Fruit fly (Drosophila melanogaster) whole organism, wandering third instar larva: ENCODE measurements around the gene CG6325.

Experiments
- Abd-B ChIP-seq: fragments of >200 bp; optimal IDR thresholded peaks from 2 replicates; lab custom pipeline; 2017; ENCODE audit warnings: missing biosample characterization, missing genetic modification characterization
- CG32264 ChIP-seq: fragments of 200-800 bp; sonication (Bioruptor generic); optimal IDR thresholded peaks from 2 replicates; lab custom pipeline; 2016; ENCODE audit warnings: missing biosample characterization, missing genetic modification characterization
- CG9705 ChIP-seq: fragments of 200-800 bp; sonication (Bioruptor generic); optimal IDR thresholded peaks from 2 replicates; lab custom pipeline; 2018; ENCODE audit warnings: missing biosample characterization, mild to moderate bottlenecking, missing genetic modification characterization
- CrebA ChIP-seq: fragments of 200-800 bp; sonication (Bioruptor generic); optimal IDR thresholded peaks from 2 replicates; lab custom pipeline; 2016; ENCODE audit warnings: missing biosample characterization, mild to moderate bottlenecking, missing genetic modification characterization, borderline replicate concordance
- Dfd ChIP-seq: fragments of >200 bp; optimal IDR thresholded peaks from 2 replicates; lab custom pipeline; 2017; ENCODE audit warnings: missing biosample characterization, missing genetic modification characterization
- Dif ChIP-seq: fragments of 200-275, 200-300 bp; sonication (Bioruptor generic); optimal IDR thresholded peaks from 2 replicates; lab custom pipeline; 2018; ENCODE audit warnings: missing biosample characterization, missing genetic modification characterization; ENCODE audit not compliant: partially characterized antibody
- GATAd ChIP-seq: sonication (Bioruptor generic); optimal IDR thresholded peaks from 2 replicates; lab custom pipeline; 2016; ENCODE audit warnings: missing biosample characterization, missing genetic modification characterization
- HLH106 ChIP-seq: fragments of 200-800 bp; optimal IDR thresholded peaks from 3 replicates; lab custom pipeline; 2019; ENCODE audit warnings: missing biosample characterization, mild to moderate bottlenecking, missing genetic modification characterization, moderate library complexity
- Hnf4 ChIP-seq: fragments of 200-800 bp; sonication (Bioruptor generic); optimal IDR thresholded peaks from 2 replicates; lab custom pipeline; 2016; ENCODE audit warnings: missing biosample characterization, mild to moderate bottlenecking, missing genetic modification characterization
- Hr78 ChIP-seq: fragments of >200 bp; optimal IDR thresholded peaks from 2 replicates; lab custom pipeline; 2017; ENCODE audit warnings: missing biosample characterization, missing genetic modification characterization
- Hr83 ChIP-seq: fragments of 200-300 bp; sonication (Bioruptor generic); optimal IDR thresholded peaks from 2 replicates; lab custom pipeline; 2016; ENCODE audit warnings: missing biosample characterization, mild to moderate bottlenecking, missing genetic modification characterization, moderate library complexity; ENCODE audit not compliant: poor library complexity, severe bottlenecking
- Jra ChIP-seq: sonication (Bioruptor generic); optimal IDR thresholded peaks from 2 replicates; lab custom pipeline; 2016; ENCODE audit warnings: missing biosample characterization, missing genetic modification characterization
- Mio ChIP-seq: sonication (Bioruptor generic); optimal IDR thresholded peaks from 2 replicates; lab custom pipeline; 2016; ENCODE audit warnings: missing biosample characterization, missing genetic modification characterization
- Myc ChIP-seq: fragments of >200 bp; optimal IDR thresholded peaks from 2 replicates; lab custom pipeline; 2017
- N ChIP-seq: fragments of >200 bp; optimal IDR thresholded peaks from 2 replicates; lab custom pipeline; 2018; ENCODE audit warnings: missing biosample characterization, missing external identifiers, missing genetic modification characterization
- OdsH ChIP-seq: fragments of 200-800 bp; sonication (Bioruptor generic); optimal IDR thresholded peaks from 2 replicates; lab custom pipeline; 2016; ENCODE audit warnings: missing biosample characterization, mild to moderate bottlenecking, missing genetic modification characterization
- Rel ChIP-seq, 2 experiments: fragments of 200-800 bp; sonication (Bioruptor generic) in 1 of 2; optimal IDR thresholded peaks; 2 replicates in 1 of 2; 3 replicates in 1 of 2; lab custom pipeline; 2016 to 2019; ENCODE audit warnings: mild to moderate bottlenecking in 2 of 2, missing biosample characterization in 2 of 2, missing genetic modification characterization in 2 of 2, moderate library complexity in 1 of 2
- Sp1 ChIP-seq: fragments of 200-800 bp; sonication (Bioruptor generic); optimal IDR thresholded peaks from 3 replicates; lab custom pipeline; 2019; ENCODE audit warnings: missing biosample characterization, mild to moderate bottlenecking, missing genetic modification characterization, moderate library complexity
- Vsx2 ChIP-seq: fragments of 200-300, 225-300 bp; sonication (Bioruptor generic); optimal IDR thresholded peaks from 2 replicates; lab custom pipeline; 2018; ENCODE audit warnings: missing biosample characterization, missing genetic modification characterization; ENCODE audit not compliant: partially characterized antibody
- br ChIP-seq: fragments of 200-800 bp; sonication (Bioruptor generic); optimal IDR thresholded peaks from 2 replicates; lab custom pipeline; 2016; ENCODE audit warnings: missing biosample characterization, missing genetic modification characterization
- brk ChIP-seq: fragments of 200-800 bp; sonication (Bioruptor generic); optimal IDR thresholded peaks from 2 replicates; lab custom pipeline; 2016; ENCODE audit warnings: missing biosample characterization, mild to moderate bottlenecking, missing genetic modification characterization
- dl ChIP-seq, 2 experiments: fragments of 175-275, 200-275 bp in 1 of 2; fragments of 200-275 bp in 1 of 2; sonication (Bioruptor generic); optimal IDR thresholded peaks; lab custom pipeline; 2018; ENCODE audit warnings: mild to moderate bottlenecking in 2 of 2, missing biosample characterization in 2 of 2, missing genetic modification characterization in 2 of 2, moderate library complexity in 2 of 2; ENCODE audit not compliant: partially characterized antibody in 2 of 2, insufficient read depth in 1 of 2
- dmrt93B ChIP-seq: fragments of 200-800 bp; sonication (Bioruptor generic); optimal IDR thresholded peaks from 2 replicates; lab custom pipeline; 2018; ENCODE audit warnings: missing biosample characterization, mild to moderate bottlenecking, missing genetic modification characterization
- dsf ChIP-seq: sonication (Bioruptor generic); optimal IDR thresholded peaks from 2 replicates; lab custom pipeline; 2016; ENCODE audit warnings: missing biosample characterization, missing genetic modification characterization, borderline replicate concordance
- ey ChIP-seq: fragments of 200-800 bp; sonication (Bioruptor generic); optimal IDR thresholded peaks from 2 replicates; lab custom pipeline; 2016; ENCODE audit warnings: missing biosample characterization, missing genetic modification characterization
- foxo ChIP-seq, 2 experiments: fragments of 200-800 bp; sonication (Bioruptor generic); optimal IDR thresholded peaks; 2 replicates in 1 of 2; 3 replicates in 1 of 2; lab custom pipeline; 2016 to 2017; ENCODE audit warnings: missing biosample characterization in 2 of 2, missing genetic modification characterization in 2 of 2
- fru ChIP-seq: fragments of 200-800 bp; sonication (Bioruptor generic); optimal IDR thresholded peaks from 3 replicates; lab custom pipeline; 2016; ENCODE audit warnings: missing biosample characterization, mild to moderate bottlenecking, missing genetic modification characterization
- h ChIP-seq: fragments of 200-800 bp; sonication (Bioruptor generic); optimal IDR thresholded peaks from 3 replicates; lab custom pipeline; 2016; ENCODE audit warnings: missing biosample characterization, mild to moderate bottlenecking, missing genetic modification characterization
- jim ChIP-seq: fragments of 175-275, 200-325 bp; sonication (Bioruptor generic); optimal IDR thresholded peaks from 2 replicates; lab custom pipeline; 2016; ENCODE audit warnings: missing biosample characterization, mild to moderate bottlenecking, missing genetic modification characterization
- lola ChIP-seq: fragments of >200 bp; optimal IDR thresholded peaks from 2 replicates; lab custom pipeline; 2017; ENCODE audit warnings: missing biosample characterization, missing genetic modification characterization
- pan ChIP-seq: fragments of >200 bp; optimal IDR thresholded peaks from 2 replicates; lab custom pipeline; 2017
- psq ChIP-seq: fragments of 200-800 bp; sonication (Bioruptor generic); optimal IDR thresholded peaks from 3 replicates; lab custom pipeline; 2017; ENCODE audit warnings: missing biosample characterization, mild to moderate bottlenecking, missing genetic modification characterization, moderate library complexity
- rgr ChIP-seq: fragments of 200-800 bp; sonication (Bioruptor generic); optimal IDR thresholded peaks from 3 replicates; lab custom pipeline; 2016; ENCODE audit warnings: missing biosample characterization, mild to moderate bottlenecking, missing genetic modification characterization
- sage ChIP-seq: fragments of 200-800 bp; sonication (Bioruptor generic); optimal IDR thresholded peaks from 2 replicates; lab custom pipeline; 2016; ENCODE audit warnings: missing biosample characterization, mild to moderate bottlenecking, missing genetic modification characterization
- sv ChIP-seq: fragments of 200-800 bp; sonication (Bioruptor generic); optimal IDR thresholded peaks from 3 replicates; lab custom pipeline; 2016; ENCODE audit warnings: missing biosample characterization, missing genetic modification characterization
- tai ChIP-seq: sonication (Bioruptor generic); optimal IDR thresholded peaks from 2 replicates; lab custom pipeline; 2016; ENCODE audit warnings: missing biosample characterization, missing genetic modification characterization
- usp ChIP-seq: fragments of >200 bp; optimal IDR thresholded peaks from 2 replicates; lab custom pipeline; 2017; ENCODE audit warnings: missing biosample characterization, missing genetic modification characterization
- woc ChIP-seq: sonication (Bioruptor generic); optimal IDR thresholded peaks from 2 replicates; lab custom pipeline; 2016; ENCODE audit warnings: missing biosample characterization, mild to moderate bottlenecking, missing genetic modification characterization

CG6325 gene

dm6 chr3R:10391863-10392538 is 15.1 kb downstream of the CG6325 start:
- TF ChIP-seq GATAd (no peak), Rel (GFP tag; optimal IDR thresholded peaks at IDR 0.05; lab: Kevin White, UChicago) (no peak), Rel (tag; optimal IDR thresholded peaks at IDR 0.05; lab: Kevin White, UChicago) (peak; percentile 97), pan (no peak), h (GFP tag; lab: Kevin White, UChicago) (peak; percentile 14), br (peak; percentile 42), Sp1 (peak; percentile 6)

- TF ChIP-seq pan (no peak), Abd-B (GFP tag; lab: Kevin White, UChicago) (no peak), sage (GFP tag; lab: Kevin White, UChicago) (peak; percentile 71), foxo (GFP tag; optimal IDR thresholded peaks at IDR 0.05; lab: Kevin White, UChicago) (peak in 1 of 2 experiments; percentile 34), Vsx2 (GFP tag; lab: Kevin White, UChicago) (no peak), lola (GFP tag; lab: Kevin White, UChicago) (no peak), CrebA (GFP tag; lab: Kevin White, UChicago) (peak; percentile 45), dl (GFP tag; optimal IDR thresholded peaks at IDR 0.05; lab: Kevin White, UChicago; ENCODE audit: insufficient read depth in 1 of 2, partially characterized antibody in 2 of 2) (no peak), sv (GFP tag; lab: Kevin White, UChicago) (no peak), brk (GFP tag; lab: Kevin White, UChicago) (peak; percentile 67), Jra (GFP tag; lab: Kevin White, UChicago) (peak; percentile 53), CG32264 (GFP tag; lab: Kevin White, UChicago) (peak; percentile 55), Rel (GFP tag; optimal IDR thresholded peaks at IDR 0.05; lab: Kevin White, UChicago) (peak; percentile 42), Rel (tag; optimal IDR thresholded peaks at IDR 0.05; lab: Kevin White, UChicago) (peak; percentile 78), Mio (GFP tag; lab: Kevin White, UChicago) (no peak), Sp1 (peak; percentile 28), rgr (peak; percentile 56), CG9705 (GFP tag; lab: Kevin White, UChicago) (peak; percentile 32), HLH106 (tag; lab: Kevin White, UChicago) (peak; percentile 23), dsf (GFP tag; lab: Kevin White, UChicago) (no peak), br (peak; percentile 73), GATAd (no peak), usp (no peak), N (GFP tag; lab: Kevin White, UChicago) (no peak), OdsH (GFP tag; lab: Kevin White, UChicago) (peak; percentile 58), Hr78 (GFP tag; lab: Kevin White, UChicago) (no peak), h (GFP tag; lab: Kevin White, UChicago) (peak; percentile 87), jim (GFP tag; lab: Kevin White, UChicago) (no peak), Hnf4 (GFP tag; lab: Kevin White, UChicago) (peak; percentile 64), Myc (lab: Kevin White, UChicago) (no peak), psq (peak; percentile 36), Dif (no peak), Dfd (GFP tag; lab: Kevin White, UChicago) (no peak), woc (GFP tag; lab: Kevin White, UChicago) (no peak), tai (GFP tag; lab: Kevin White, UChicago) (peak; percentile 49), Hr83 (GFP tag; lab: Kevin White, UChicago) (peak; percentile 88), ey (GFP tag; lab: Kevin White, UChicago) (peak; percentile 7), fru (GFP tag; lab: Kevin White, UChicago) (peak; percentile 39), dmrt93B (GFP tag; lab: Kevin White, UChicago) (no peak)
Observed at dm6 chr3R:10390914-10391377, 16.1 kb downstream of the CG6325 start.
